Worm (Caenorhabditis elegans): ENCODE results near the gene Y45F3A.8.

DNA sequence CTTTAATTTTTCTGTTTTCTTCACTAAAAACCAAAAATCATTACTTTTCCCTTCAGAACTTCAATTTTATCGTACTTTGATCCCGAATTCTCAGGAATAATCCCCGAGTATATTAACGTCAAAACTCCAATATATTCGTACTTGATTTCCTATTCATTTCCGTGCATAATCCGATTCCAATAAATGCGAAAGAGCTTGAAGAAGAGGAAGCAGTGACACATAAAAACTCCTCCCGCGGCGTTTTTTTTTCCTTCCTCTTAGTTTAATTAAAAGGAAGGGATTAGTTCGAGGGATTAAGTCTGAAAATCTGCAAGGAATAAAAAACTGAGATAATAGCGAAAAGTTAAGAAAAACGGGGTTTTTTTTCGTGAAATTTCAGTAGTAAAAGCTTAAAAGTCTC, 8.3 kb upstream of the Y45F3A.8 start:
- no peak for TF ChIP-seq unc-62 (GFP tag; optimal IDR thresholded peaks at IDR 0.05 in 1 of 2)
- TF ChIP-seq unc-62 (tag; optimal IDR thresholded peaks at IDR 0.05), result no peak
- no peak for TF ChIP-seq F44E2.7 (GFP tag; IDR thresholded peaks at IDR 0.05)
- TF ChIP-seq dmd-6 (GFP tag; IDR thresholded peaks at IDR 0.05), result no peak
- TF ChIP-seq nhr-237 (tag; optimal IDR thresholded peaks at IDR 0.05), result no peak
- no peak for TF ChIP-seq pqm-1 (tag; optimal IDR thresholded peaks at IDR 0.05)
- no peak for TF ChIP-seq mep-1 (tag; optimal IDR thresholded peaks at IDR 0.05)
- TF ChIP-seq pha-4 (GFP tag; IDR thresholded peaks at IDR 0.05), result no peak
- TF ChIP-seq pha-4 (tag; optimal IDR thresholded peaks at IDR 0.05), result no peak
- TF ChIP-seq dmd-8 (GFP tag; IDR thresholded peaks at IDR 0.05), result no peak
